Worm (Caenorhabditis elegans) whole organism, L4/young adult: ENCODE results near the gene rsp-8.

Source experiments
- W03F9.2 ChIP-seq: fragments of 150-350 bp; optimal IDR thresholded peaks from 2 replicates; lab custom pipeline; 2014; ENCODE audit warnings: missing biosample characterization, missing genetic modification characterization
- dao-5 ChIP-seq: sonication (generic microtip); optimal IDR thresholded peaks from 2 replicates; lab custom pipeline; 2016; ENCODE audit warnings: missing genotype, missing genetic modification characterization, moderate library complexity, missing compliant biosample characterization
- him-1 ChIP-seq: sonication (generic microtip); optimal IDR thresholded peaks from 2 replicates; lab custom pipeline; 2016; ENCODE audit warnings: missing genotype, missing genetic modification reagents, missing genetic modification characterization, missing compliant biosample characterization

ce11 chrIII:11862149-11862548 lies 35.9 kb downstream of the rsp-8 start, which contains the start of gene Y56A3A.2:
- TF ChIP-seq W03F9.2: no peak
- TF ChIP-seq dao-5 (tag; lab: Kevin White, UChicago): no peak
- no peak for TF ChIP-seq him-1 (tag; lab: Kevin White, UChicago)
